Fruit fly (Drosophila melanogaster) whole organism, embryonic: Measurements from ENCODE around the gene hook.
A peak's percentile ranks its signal among the peaks of the same experiment; 100 is the strongest.

Source experiments
- Bgb ChIP-seq: fragments of 200-800 bp; sonication (Bioruptor generic); IDR thresholded peaks from 2 replicates; pipeline ENCODE4 v1.3.6; 2022; ENCODE audit warnings: missing biosample characterization, missing genetic modification characterization; ENCODE audit not compliant: partially characterized antibody
- CG11247 ChIP-seq: fragments of 200-800 bp; sonication (Bioruptor generic); IDR thresholded peaks from 2 replicates; pipeline ENCODE4 v1.3.6; 2022; ENCODE audit warnings: missing biosample characterization, missing genetic modification characterization
- CG15479 ChIP-seq: fragments of 200-800 bp; sonication (Bioruptor generic); optimal IDR thresholded peaks from 3 replicates; lab custom pipeline; 2019; ENCODE audit warnings: missing biosample characterization, mild to moderate bottlenecking, missing genetic modification characterization, moderate library complexity
- CG30403 ChIP-seq: fragments of 200-800 bp; sonication (Bioruptor generic); optimal IDR thresholded peaks from 3 replicates; lab custom pipeline; 2016; ENCODE audit warnings: missing biosample characterization, missing genetic modification characterization
- CG30431 ChIP-seq: fragments of 200-800 bp; sonication (Bioruptor generic); optimal IDR thresholded peaks from 2 replicates; lab custom pipeline; 2017; ENCODE audit warnings: missing biosample characterization, missing genetic modification characterization
- CG3065 ChIP-seq: fragments of 200-800 bp; sonication (Bioruptor generic); optimal IDR thresholded peaks from 2 replicates; lab custom pipeline; 2016; ENCODE audit warnings: missing biosample characterization, missing genetic modification characterization
- CG3163 ChIP-seq: fragments of 200-800 bp; sonication (Bioruptor generic); optimal IDR thresholded peaks from 3 replicates; lab custom pipeline; 2016; ENCODE audit warnings: missing biosample characterization, missing genetic modification characterization
- CG32532 ChIP-seq: fragments of 200-800 bp; sonication (Bioruptor generic); IDR thresholded peaks from 2 replicates; pipeline ENCODE4 v1.3.6; 2022; ENCODE audit warnings: missing biosample characterization, missing genetic modification characterization
- CG34224 ChIP-seq: fragments of 200-800 bp; sonication (Bioruptor generic); IDR thresholded peaks from 3 replicates; pipeline ENCODE4 v1.3.6; 2022; ENCODE audit warnings: missing biosample characterization, missing genetic modification characterization; ENCODE audit not compliant: partially characterized antibody
- CG34422 ChIP-seq: fragments of 200-800 bp; sonication (Bioruptor generic); IDR thresholded peaks from 3 replicates; pipeline ENCODE4 v1.3.6; 2022; ENCODE audit warnings: missing biosample characterization, missing genetic modification characterization
- CG3726 ChIP-seq: fragments of 200-800 bp; sonication (Bioruptor generic); IDR thresholded peaks from 3 replicates; pipeline ENCODE4, ENCODE4 v1.3.6; 2022; ENCODE audit warnings: missing biosample characterization, missing genetic modification characterization
- CG3838 ChIP-seq: fragments of 200-800 bp; sonication (Bioruptor generic); optimal IDR thresholded peaks from 3 replicates; lab custom pipeline; 2016; ENCODE audit warnings: missing biosample characterization, missing genetic modification characterization
- CG4328 ChIP-seq: fragments of 200-800 bp; sonication (Bioruptor generic); optimal IDR thresholded peaks from 3 replicates; lab custom pipeline; 2017; ENCODE audit warnings: missing biosample characterization, missing genetic modification reagents, missing genetic modification characterization
- CG6175 ChIP-seq: fragments of 200-800 bp; sonication (Bioruptor generic); IDR thresholded peaks from 3 replicates; pipeline ENCODE4 v1.3.6; 2022; ENCODE audit warnings: missing biosample characterization, missing genetic modification characterization
- CG9609 ChIP-seq: fragments of 200-800 bp; sonication (Bioruptor generic); optimal IDR thresholded peaks from 3 replicates; lab custom pipeline; 2016; ENCODE audit warnings: missing biosample characterization, missing genetic modification characterization
- CrebB ChIP-seq: fragments of 200-800 bp; sonication (Bioruptor generic); optimal IDR thresholded peaks from 3 replicates; lab custom pipeline; 2018; ENCODE audit warnings: missing biosample characterization, mild to moderate bottlenecking, missing genetic modification characterization
- Dad ChIP-seq: fragments of 200-800 bp; sonication (Bioruptor generic); optimal IDR thresholded peaks from 3 replicates; lab custom pipeline; 2016; ENCODE audit warnings: missing biosample characterization, missing genetic modification characterization
- Doc3 ChIP-seq: fragments of 200-800 bp; sonication (Bioruptor generic); IDR thresholded peaks from 3 replicates; pipeline ENCODE4 v1.3.6; 2022; ENCODE audit warnings: missing biosample characterization, missing genetic modification characterization; ENCODE audit not compliant: partially characterized antibody
- Fer1 ChIP-seq: fragments of 200-800 bp; sonication (Bioruptor generic); optimal IDR thresholded peaks from 2 replicates; lab custom pipeline; 2017; ENCODE audit warnings: missing biosample characterization, mild to moderate bottlenecking, missing genetic modification characterization
- Gsc ChIP-seq: fragments of 200-800 bp; sonication (Bioruptor generic); IDR thresholded peaks from 2 replicates; pipeline ENCODE4 v1.3.6; 2022; ENCODE audit warnings: missing biosample characterization, missing genetic modification characterization
- Hr78 ChIP-seq, 2 experiments: fragments of 200-800 bp in 1 of 2; fragments of >200 bp in 1 of 2; sonication (Bioruptor generic) in 1 of 2; optimal IDR thresholded peaks; 2 replicates each; lab custom pipeline; 2017 to 2019; ENCODE audit warnings: missing biosample characterization in 2 of 2, missing genetic modification characterization in 2 of 2, mild to moderate bottlenecking in 1 of 2, moderate library complexity in 1 of 2
- MTF-1 ChIP-seq: fragments of 200-800 bp; sonication (Bioruptor generic); optimal IDR thresholded peaks from 2 replicates; lab custom pipeline; 2018; ENCODE audit warnings: missing biosample characterization, mild to moderate bottlenecking, missing genetic modification characterization, borderline replicate concordance
- Ptx1 ChIP-seq: fragments of 200-800 bp; sonication (Bioruptor generic); IDR thresholded peaks from 2 replicates; pipeline ENCODE4 v1.3.6; 2022; ENCODE audit warnings: missing biosample characterization, missing genetic modification characterization
- Rx ChIP-seq: fragments of 200-800 bp; sonication (Bioruptor generic); IDR thresholded peaks from 2 replicates; pipeline ENCODE4 v1.3.6; 2022; ENCODE audit warnings: missing biosample characterization, missing genetic modification characterization
- Vsx1 ChIP-seq: fragments of 200-800 bp; sonication (Bioruptor generic); optimal IDR thresholded peaks from 2 replicates; lab custom pipeline; 2017; ENCODE audit warnings: missing biosample characterization, mild to moderate bottlenecking, missing genetic modification characterization, missing genetic modification reagents
- ash1 ChIP-seq: fragments of 200-800 bp; sonication (Bioruptor generic); optimal IDR thresholded peaks from 2 replicates; lab custom pipeline; 2018; ENCODE audit warnings: missing biosample characterization, mild to moderate bottlenecking, missing genetic modification characterization
- bigmax ChIP-seq: fragments of 200-800 bp; sonication (Bioruptor generic); optimal IDR thresholded peaks from 2 replicates; lab custom pipeline; 2018; ENCODE audit warnings: missing biosample characterization, mild to moderate bottlenecking, missing genetic modification characterization
- cato ChIP-seq: fragments of 200-800 bp; sonication (Bioruptor generic); optimal IDR thresholded peaks from 2 replicates; lab custom pipeline; 2016; ENCODE audit warnings: missing biosample characterization, missing genetic modification characterization, borderline replicate concordance
- dysf ChIP-seq: fragments of 200-800 bp; sonication (Bioruptor generic); IDR thresholded peaks from 3 replicates; pipeline ENCODE4 v1.3.6; 2022; ENCODE audit warnings: missing biosample characterization, missing genetic modification characterization
- en ChIP-seq: fragments of 200-800 bp; sonication (Bioruptor generic); optimal IDR thresholded peaks from 2 replicates; lab custom pipeline; 2016; ENCODE audit warnings: missing biosample characterization, missing genetic modification characterization
- exex ChIP-seq: fragments of 200-800 bp; sonication (Bioruptor generic); optimal IDR thresholded peaks from 4 replicates; lab custom pipeline; 2018; ENCODE audit warnings: missing biosample characterization, mild to moderate bottlenecking, missing genetic modification characterization, moderate library complexity
- fd64A ChIP-seq: fragments of 200-800 bp; sonication (Bioruptor generic); optimal IDR thresholded peaks from 3 replicates; lab custom pipeline; 2018; ENCODE audit warnings: missing biosample characterization, mild to moderate bottlenecking, missing genetic modification characterization
- kay ChIP-seq: fragments of 200-800 bp; sonication (Bioruptor generic); optimal IDR thresholded peaks from 2 replicates; lab custom pipeline; 2016; ENCODE audit warnings: missing biosample characterization, missing genetic modification characterization
- mirr ChIP-seq: fragments of 200-800 bp; sonication (Bioruptor generic); optimal IDR thresholded peaks from 3 replicates; lab custom pipeline; 2018; ENCODE audit warnings: missing biosample characterization, mild to moderate bottlenecking, missing genetic modification characterization
- psq ChIP-seq: fragments of 200-800 bp; sonication (Bioruptor generic); optimal IDR thresholded peaks from 2 replicates; lab custom pipeline; 2017; ENCODE audit warnings: missing biosample characterization, missing genetic modification characterization
- sd ChIP-seq: fragments of 200-800 bp; sonication (Bioruptor generic); optimal IDR thresholded peaks from 3 replicates; lab custom pipeline; 2018; ENCODE audit warnings: missing biosample characterization, mild to moderate bottlenecking, missing genetic modification characterization, moderate library complexity
- sens-2 ChIP-seq: fragments of 200-800 bp; sonication (Bioruptor generic); IDR thresholded peaks from 2 replicates; pipeline ENCODE4 v1.3.6; 2022; ENCODE audit warnings: missing biosample characterization, missing genetic modification characterization
- shn ChIP-seq: fragments of 200-800 bp; sonication (Bioruptor generic); optimal IDR thresholded peaks from 3 replicates; lab custom pipeline; 2016; ENCODE audit warnings: missing biosample characterization, missing genetic modification characterization
- slp2 ChIP-seq: fragments of 200-800 bp; sonication (Bioruptor generic); optimal IDR thresholded peaks from 2 replicates; lab custom pipeline; 2016; ENCODE audit warnings: missing biosample characterization, missing genetic modification characterization
- sug ChIP-seq: fragments of 200-800 bp; optimal IDR thresholded peaks from 2 replicates; lab custom pipeline; 2019; ENCODE audit warnings: missing biosample characterization, mild to moderate bottlenecking, missing genetic modification characterization, moderate library complexity
- tin ChIP-seq: fragments of 200-800 bp; sonication (Bioruptor generic); optimal IDR thresholded peaks from 3 replicates; lab custom pipeline; 2016; ENCODE audit warnings: missing biosample characterization, missing genetic modification characterization
- tx ChIP-seq: fragments of 200-800 bp; sonication (Bioruptor generic); optimal IDR thresholded peaks from 2 replicates; lab custom pipeline; 2016; ENCODE audit warnings: missing biosample characterization, missing genetic modification characterization
- z ChIP-seq: fragments of 200-800 bp; sonication (Bioruptor generic); IDR thresholded peaks from 3 replicates; pipeline ENCODE4 v1.3.6; 2022; ENCODE audit warnings: missing biosample characterization, missing genetic modification characterization

The hook gene

DNA sequence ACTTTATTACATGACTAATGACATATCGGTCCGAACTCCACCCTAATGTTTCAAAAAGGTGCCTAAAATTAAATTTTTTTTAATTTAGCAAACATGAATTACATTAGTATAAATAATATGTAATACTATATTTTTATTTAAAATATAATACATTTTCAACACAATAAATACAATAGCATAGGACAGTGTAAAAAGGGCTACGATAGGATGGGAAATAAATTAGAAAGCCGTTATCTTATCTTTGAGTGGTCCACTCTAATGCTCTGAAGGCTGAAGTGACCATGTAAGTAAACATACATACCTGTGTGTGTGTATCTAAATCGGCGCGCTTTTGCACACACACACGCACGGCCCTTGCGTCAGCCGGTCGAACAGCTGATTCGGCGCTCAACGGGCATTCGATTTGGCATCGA lies 30.3 kb downstream of the hook start, which contains the start of gene CG31793 (continued):
- peak; percentile 34 for TF ChIP-seq sd (tag; lab: Kevin White, UChicago)
- no peak for TF ChIP-seq CG3065
- TF ChIP-seq dysf = peak; percentile 20; the same call in 1 of the 3 replicates
- TF ChIP-seq MTF-1 (GFP tag; lab: Kevin White, UChicago) = no peak
- TF ChIP-seq CrebB (tag; lab: Kevin White, UChicago) = no peak
- TF ChIP-seq CG9609 = no peak
- no peak for TF ChIP-seq kay (GFP tag; lab: Kevin White, UChicago)
- no peak for TF ChIP-seq sens-2 (GFP tag; lab: Robert Waterston, UW)
- no peak for TF ChIP-seq Hr78 (GFP tag; optimal IDR thresholded peaks at IDR 0.05; lab: Kevin White, UChicago)
- peak; percentile 42; the same call in 1 of the 3 replicates for TF ChIP-seq CG34422 (GFP tag; lab: Robert Waterston, UW)
- TF ChIP-seq CG34224 (GFP tag; lab: Robert Waterston, UW) = peak; percentile 52; the same call in 2 of the 3 replicates
- no peak for TF ChIP-seq bigmax (GFP tag; lab: Kevin White, UChicago)
- TF ChIP-seq ash1 (GFP tag; lab: Kevin White, UChicago) = no peak
- no peak for TF ChIP-seq CG6175 (GFP tag; lab: Robert Waterston, UW)
- no peak for TF ChIP-seq tx (GFP tag; lab: Kevin White, UChicago)
- no peak for TF ChIP-seq shn (GFP tag; lab: Kevin White, UChicago)
- TF ChIP-seq Fer1 (GFP tag; lab: Kevin White, UChicago) = peak; percentile 65
- TF ChIP-seq Gsc (GFP tag; lab: Robert Waterston, UW) = no peak
- peak; percentile 71; the same call in 1 of the 2 replicates for TF ChIP-seq CG32532 (GFP tag; lab: Robert Waterston, UW)
- peak; percentile 4 for TF ChIP-seq Vsx1 (GFP tag; lab: Kevin White, UChicago)
- TF ChIP-seq CG3726 (GFP tag; lab: Robert Waterston, UW) = no peak
- TF ChIP-seq Dad (GFP tag; lab: Kevin White, UChicago) = no peak
- peak; percentile 2 for TF ChIP-seq tin (GFP tag; lab: Kevin White, UChicago)
- TF ChIP-seq cato (GFP tag; lab: Kevin White, UChicago) = no peak
- TF ChIP-seq Ptx1 = peak; percentile 41; the same call in 1 of the 2 replicates
- no peak for TF ChIP-seq Doc3 (GFP tag; lab: Robert Waterston, UW)
- TF ChIP-seq CG15479 (GFP tag; lab: Kevin White, UChicago) = peak; percentile 69
- no peak for TF ChIP-seq CG4328 (GFP tag; lab: Kevin White, UChicago)
- no peak for TF ChIP-seq en
- peak; percentile 50 for TF ChIP-seq CG30403 (GFP tag; lab: Kevin White, UChicago)
- TF ChIP-seq slp2 (GFP tag; lab: Kevin White, UChicago) = no peak
- TF ChIP-seq CG3838 (GFP tag; lab: Kevin White, UChicago) = no peak
- no peak for TF ChIP-seq Bgb (GFP tag; lab: Robert Waterston, UW)
- TF ChIP-seq CG30431 (GFP tag; lab: Kevin White, UChicago) = no peak
- TF ChIP-seq Rx (GFP tag; lab: Robert Waterston, UW) = no peak
- no peak for TF ChIP-seq fd64A
- peak; percentile 68 for TF ChIP-seq sug (tag; lab: Kevin White, UChicago)
- TF ChIP-seq CG11247 (GFP tag; lab: Robert Waterston, UW) = no peak
- no peak for TF ChIP-seq psq (GFP tag; lab: Kevin White, UChicago)
- no peak for TF ChIP-seq CG3163 (GFP tag; lab: Kevin White, UChicago)
- TF ChIP-seq, all 482 proteins: peak for 167

DNA sequence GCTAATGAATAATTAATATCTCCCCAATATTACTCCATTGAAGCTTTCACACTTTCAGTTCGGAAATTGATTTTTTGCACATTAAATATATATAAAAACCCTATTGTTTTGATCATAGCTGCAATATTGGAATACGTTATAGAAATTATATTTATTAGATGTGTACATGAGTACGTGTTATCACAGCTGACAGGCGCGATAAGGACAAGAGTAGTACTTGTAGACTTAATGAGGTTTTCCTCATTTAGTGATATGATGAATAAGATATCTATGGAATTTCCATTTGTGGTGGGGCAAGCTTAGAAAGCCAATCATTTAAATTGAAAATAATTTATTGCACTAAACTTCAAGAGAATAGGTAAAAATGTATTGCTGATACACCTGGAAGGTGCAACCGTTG lies 30.8 kb downstream of the hook start:
- peak; percentile 62 for TF ChIP-seq mirr
- no peak for TF ChIP-seq z (GFP tag; lab: Robert Waterston, UW)
- peak; percentile 66 for TF ChIP-seq exex (tag; lab: Kevin White, UChicago)
